Fruit fly (Drosophila melanogaster): ENCODE data around the gene jp.

Gene jp

DNA sequence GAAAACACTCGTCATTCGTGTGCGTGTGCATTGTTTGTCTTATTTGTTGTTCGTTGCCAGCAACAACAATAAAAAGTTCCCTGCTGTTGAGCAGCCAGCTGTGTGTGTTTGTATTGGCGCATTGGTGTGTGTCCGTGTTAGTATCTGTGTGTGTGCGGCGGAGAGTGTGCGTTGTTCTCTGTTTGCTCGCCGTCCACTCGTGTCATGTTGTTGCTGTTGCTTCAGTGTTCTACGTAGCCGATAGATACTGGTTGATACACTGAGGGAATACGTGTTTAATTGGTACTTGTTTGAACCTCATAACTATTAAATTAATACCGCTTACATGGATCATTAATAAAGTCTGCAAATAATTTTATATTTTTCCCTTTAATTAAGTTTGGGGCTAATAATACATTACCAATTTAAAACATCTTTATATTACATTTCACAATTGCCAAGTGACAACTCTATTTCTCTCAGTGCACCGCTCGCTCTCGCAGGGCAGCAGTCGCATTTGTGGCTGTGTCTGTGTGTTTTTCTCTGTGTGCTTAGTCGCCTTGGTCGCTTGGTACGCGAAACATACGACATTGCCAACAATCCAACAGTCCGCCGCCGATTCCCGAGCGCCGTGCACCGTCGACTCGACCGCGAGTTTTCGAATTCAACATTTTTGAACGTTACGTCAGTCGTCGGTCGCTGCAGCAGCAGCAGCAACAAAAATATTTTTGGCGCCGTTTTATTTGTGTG, 2.0 kb upstream of the jp start, which contains the start of gene brwl (continued):
- TF ChIP-seq mirr (GFP tag; optimal IDR thresholded peaks at IDR 0.05) = peak; percentile 97
- TF ChIP-seq YL-1 (GFP tag; optimal IDR thresholded peaks at IDR 0.05) = peak; percentile 89
- peak; percentile 95 for TF ChIP-seq CG16779 (GFP tag; IDR thresholded peaks at IDR 0.05)
- TF ChIP-seq Fer2 (tag; optimal IDR thresholded peaks at IDR 0.05) = peak; percentile 94
- TF ChIP-seq CG2712 (tag; optimal IDR thresholded peaks at IDR 0.05) = peak; percentile 99
- TF ChIP-seq zfh1 (GFP tag; IDR thresholded peaks at IDR 0.05) = peak; percentile 98
- peak; percentile 98 for TF ChIP-seq CG18476 (GFP tag; optimal IDR thresholded peaks at IDR 0.05)
- peak; percentile 99 for TF ChIP-seq so (GFP tag; IDR thresholded peaks at IDR 0.05)
- peak; percentile 98 for TF ChIP-seq Blimp-1 (GFP tag; optimal IDR thresholded peaks at IDR 0.05)
- peak; percentile 99 for TF ChIP-seq chif (GFP tag; optimal IDR thresholded peaks at IDR 0.05)
- peak; percentile 97 for TF ChIP-seq CG2889 (GFP tag; IDR thresholded peaks at IDR 0.05)
- TF ChIP-seq fu2 (GFP tag; optimal IDR thresholded peaks at IDR 0.05) = peak; percentile 96
- TF ChIP-seq NFAT (GFP tag; IDR thresholded peaks at IDR 0.05) = peak; percentile 95
- TF ChIP-seq CG3838 (GFP tag; optimal IDR thresholded peaks at IDR 0.05) = peak; percentile 100
- no peak for TF ChIP-seq sc (optimal IDR thresholded peaks at IDR 0.05)
- peak; percentile 99 for TF ChIP-seq sc (GFP tag; optimal IDR thresholded peaks at IDR 0.05)
- no peak for TF ChIP-seq cad (GFP tag; optimal IDR thresholded peaks at IDR 0.05)
- peak; percentile 97 for TF ChIP-seq CHES-1-like (GFP tag; optimal IDR thresholded peaks at IDR 0.05)
- TF ChIP-seq da (GFP tag; optimal IDR thresholded peaks at IDR 0.05) = peak; percentile 95
- peak; percentile 99 for TF ChIP-seq CG4328 (GFP tag; optimal IDR thresholded peaks at IDR 0.05)
- TF ChIP-seq peb (GFP tag; IDR thresholded peaks at IDR 0.05) = peak; percentile 98
- peak; percentile 93 for TF ChIP-seq nom (GFP tag; optimal IDR thresholded peaks at IDR 0.05)
- peak; percentile 98 for TF ChIP-seq cato (GFP tag; optimal IDR thresholded peaks at IDR 0.05; ENCODE audit: borderline replicate concordance)
- TF ChIP-seq Elba2 (GFP tag; optimal IDR thresholded peaks at IDR 0.05) = peak; percentile 93
- TF ChIP-seq E2f2 (GFP tag; IDR thresholded peaks at IDR 0.05) = peak; percentile 88
- TF ChIP-seq Hand (GFP tag; optimal IDR thresholded peaks at IDR 0.05) = peak; percentile 97
- peak; percentile 99 for TF ChIP-seq Xbp1 (GFP tag; optimal IDR thresholded peaks at IDR 0.05)
- TF ChIP-seq CG3281 (GFP tag; optimal IDR thresholded peaks at IDR 0.05) = peak; percentile 99
- peak; percentile 99 for TF ChIP-seq Meics (GFP tag; optimal IDR thresholded peaks at IDR 0.05)
- TF ChIP-seq CG17829 (tag; optimal IDR thresholded peaks at IDR 0.05) = peak; percentile 99
- peak; percentile 99 for TF ChIP-seq CG32767 (GFP tag; IDR thresholded peaks at IDR 0.05)
- peak; percentile 83 for TF ChIP-seq CG3995 (GFP tag; optimal IDR thresholded peaks at IDR 0.05)
- peak; percentile 99 for TF ChIP-seq odd (GFP tag; optimal IDR thresholded peaks at IDR 0.05)
- TF ChIP-seq ken (GFP tag; IDR thresholded peaks at IDR 0.05) = peak; percentile 96
- TF ChIP-seq disco-r (GFP tag; optimal IDR thresholded peaks at IDR 0.05) = peak; percentile 96
- TF ChIP-seq MESR4 (GFP tag; optimal IDR thresholded peaks at IDR 0.05) = peak; percentile 72
- TF ChIP-seq Opbp (GFP tag; IDR thresholded peaks at IDR 0.05; ENCODE audit: partially characterized antibody) = 0 out of 3 replicates have a peak, but pooled peaks have one; percentile 29
- TF ChIP-seq run (tag; optimal IDR thresholded peaks at IDR 0.05) = peak; percentile 98
- peak; percentile 98 for TF ChIP-seq tup (GFP tag; optimal IDR thresholded peaks at IDR 0.05)
- TF ChIP-seq Med (GFP tag) = peak; percentile 100
- TF ChIP-seq bowl (GFP tag; IDR thresholded peaks at IDR 0.05) = peak; percentile 94
- TF ChIP-seq pnt (GFP tag; optimal IDR thresholded peaks at IDR 0.05) = peak; percentile 98
- TF ChIP-seq cas (GFP tag; IDR thresholded peaks at IDR 0.05) = peak; percentile 95
- TF ChIP-seq CG34422 (GFP tag; IDR thresholded peaks at IDR 0.05) = peak; percentile 99
- TF ChIP-seq CG8089 (GFP tag; optimal IDR thresholded peaks at IDR 0.05) = peak; percentile 96
- TF ChIP-seq Drgx (GFP tag; IDR thresholded peaks at IDR 0.05) = peak; percentile 99
- TF ChIP-seq dmrt11E (tag; optimal IDR thresholded peaks at IDR 0.05) = peak; percentile 99
- peak; percentile 99 for TF ChIP-seq az2 (GFP tag; optimal IDR thresholded peaks at IDR 0.05)
- TF ChIP-seq gem (tag; optimal IDR thresholded peaks at IDR 0.05) = peak; percentile 100
- TF ChIP-seq CG3726 (GFP tag; IDR thresholded peaks at IDR 0.05) = peak; percentile 98

Measured in whole organism, embryonic.